Worm (Caenorhabditis elegans) whole organism, L2 larva: ENCODE results near the gene C09F5.3.

ENCODE experiments used
- Y55F3AM.14 ChIP-seq: fragments of 200-800 bp; sonication (Bioruptor generic); optimal IDR thresholded peaks from 2 replicates; lab custom pipeline; 2018; ENCODE audit warnings: mild to moderate bottlenecking, missing genetic modification characterization, missing compliant biosample characterization
- ZK546.5 ChIP-seq: sonication (generic microtip); optimal IDR thresholded peaks from 2 replicates; lab custom pipeline; 2017; ENCODE audit warnings: missing biosample characterization, missing genetic modification characterization
- blmp-1 ChIP-seq: sonication (generic microtip); optimal IDR thresholded peaks from 2 replicates; lab custom pipeline; 2017; ENCODE audit warnings: missing genetic modification characterization, mild to moderate bottlenecking, missing compliant biosample characterization, antibody characterized with exemption, moderate library complexity; ENCODE audit not compliant: insufficient read depth
- ceh-16 ChIP-seq: fragments of 150-350 bp; optimal IDR thresholded peaks from 2 replicates; lab custom pipeline; 2014; ENCODE audit warnings: missing biosample characterization, missing genetic modification characterization
- crh-2 ChIP-seq: sonication (generic microtip); optimal IDR thresholded peaks from 2 replicates; lab custom pipeline; 2017; ENCODE audit warnings: missing biosample characterization, missing genetic modification characterization
- elt-3 ChIP-seq: sonication (generic microtip); optimal IDR thresholded peaks from 2 replicates; lab custom pipeline; 2017; ENCODE audit warnings: missing biosample characterization, missing genetic modification characterization
- fos-1 ChIP-seq: fragments of 150-350 bp; optimal IDR thresholded peaks from 2 replicates; lab custom pipeline; 2014; ENCODE audit warnings: missing biosample characterization, missing genetic modification characterization
- gmeb-1 ChIP-seq: fragments of 150-350 bp; optimal IDR thresholded peaks from 2 replicates; lab custom pipeline; 2014; ENCODE audit warnings: missing biosample characterization, missing genetic modification characterization
- lin-11 ChIP-seq: fragments of 150-350 bp; sonication (generic microtip); optimal IDR thresholded peaks from 2 replicates; lab custom pipeline; 2014; ENCODE audit warnings: missing biosample characterization, missing genetic modification characterization, inconsistent platforms, mixed read lengths
- lin-39 ChIP-seq: fragments of 150-350 bp; optimal IDR thresholded peaks from 2 replicates; lab custom pipeline; 2014; ENCODE audit warnings: missing biosample characterization, missing genetic modification reagents, missing genetic modification characterization
- mbf-1 ChIP-seq: sonication (generic microtip); optimal IDR thresholded peaks from 2 replicates; lab custom pipeline; 2017; ENCODE audit warnings: missing biosample characterization, missing genetic modification characterization
- mdl-1 ChIP-seq, 2 experiments: fragments of 150-350 bp in 1 of 2; sonication (generic microtip) in 1 of 2; optimal IDR thresholded peaks; 2 replicates each; lab custom pipeline; 2017; ENCODE audit warnings: missing biosample characterization in 2 of 2, missing genetic modification characterization in 2 of 2
- nhr-129 ChIP-seq: fragments of 150-350 bp; optimal IDR thresholded peaks from 2 replicates; lab custom pipeline; 2014; ENCODE audit warnings: missing biosample characterization, missing genetic modification characterization
- nhr-23 ChIP-seq: fragments of 150-350 bp; optimal IDR thresholded peaks from 2 replicates; lab custom pipeline; 2014; ENCODE audit warnings: missing biosample characterization, missing genetic modification reagents, missing genetic modification characterization
- nhr-237 ChIP-seq: fragments of 150-350 bp; optimal IDR thresholded peaks from 2 replicates; lab custom pipeline; 2014; ENCODE audit warnings: missing biosample characterization, missing genetic modification characterization
- nhr-25 ChIP-seq: fragments of 150-350 bp; sonication (generic microtip); optimal IDR thresholded peaks from 3 replicates; lab custom pipeline; 2014; ENCODE audit warnings: missing biosample characterization, missing genetic modification characterization
- nhr-77 ChIP-seq: fragments of 150-350 bp; optimal IDR thresholded peaks from 2 replicates; lab custom pipeline; 2014; ENCODE audit warnings: missing biosample characterization, missing genetic modification characterization
- sem-4 ChIP-seq: fragments of 150-350 bp; optimal IDR thresholded peaks from 2 replicates; lab custom pipeline; 2014; ENCODE audit warnings: missing biosample characterization, missing genetic modification reagents, missing genetic modification characterization
- skn-1 ChIP-seq: sonication (generic microtip); optimal IDR thresholded peaks from 2 replicates; lab custom pipeline; 2017; ENCODE audit warnings: missing biosample characterization, missing genetic modification characterization
- sma-3 ChIP-seq: sonication (generic microtip); optimal IDR thresholded peaks from 2 replicates; lab custom pipeline; 2016; ENCODE audit warnings: missing genetic modification reagents, missing genetic modification characterization, missing compliant biosample characterization
- sma-9 ChIP-seq, 2 experiments: fragments of 150-350 bp in 1 of 2; sonication (generic microtip) in 1 of 2; optimal IDR thresholded peaks; 2 replicates each; lab custom pipeline; 2014 to 2016; ENCODE audit warnings: missing genetic modification characterization in 2 of 2, mild to moderate bottlenecking in 1 of 2, missing biosample characterization in 1 of 2, missing compliant biosample characterization in 1 of 2, missing genetic modification reagents in 1 of 2, moderate library complexity in 1 of 2
- unc-39 ChIP-seq: fragments of 150-350 bp; optimal IDR thresholded peaks from 2 replicates; lab custom pipeline; 2014; ENCODE audit warnings: missing biosample characterization, missing genetic modification characterization
- unc-55 ChIP-seq: fragments of 150-350 bp; sonication (generic microtip); optimal IDR thresholded peaks from 3 replicates; lab custom pipeline; 2014; ENCODE audit warnings: missing biosample characterization, missing genetic modification reagents, missing genetic modification characterization
- unc-62 ChIP-seq: fragments of 150-350 bp; optimal IDR thresholded peaks from 2 replicates; lab custom pipeline; 2014; ENCODE audit warnings: missing biosample characterization, missing genetic modification reagents, missing genetic modification characterization
- zag-1 ChIP-seq: fragments of 150-350 bp; optimal IDR thresholded peaks from 2 replicates; lab custom pipeline; 2014; ENCODE audit warnings: missing biosample characterization, missing genetic modification characterization
- ztf-4 ChIP-seq: fragments of 150-350 bp; optimal IDR thresholded peaks from 2 replicates; lab custom pipeline; 2014; ENCODE audit warnings: missing biosample characterization, missing genetic modification characterization

The C09F5.3 gene

ce11 chrIII:623754-624153 lies 41.3 kb downstream of the C09F5.3 start (continued):
- no peak for TF ChIP-seq nhr-237
- TF ChIP-seq mbf-1 = no peak
- no peak for TF ChIP-seq unc-39 (tag; lab: Kevin White, UChicago)
- no peak for TF ChIP-seq elt-3 (tag; lab: Kevin White, UChicago)
- TF ChIP-seq sma-3 (GFP tag; lab: Kevin White, UChicago) = peak; percentile 83
- TF ChIP-seq skn-1 (tag; lab: Kevin White, UChicago) = no peak
- TF ChIP-seq ceh-16 (tag; lab: Kevin White, UChicago) = no peak
- TF ChIP-seq nhr-25 = peak; percentile 77
- peak; percentile 51 for TF ChIP-seq sem-4 (tag; lab: Kevin White, UChicago)
- TF ChIP-seq sma-9 (GFP tag; optimal IDR thresholded peaks at IDR 0.05; lab: Kevin White, UChicago) = peak; percentile 92
- no peak for TF ChIP-seq sma-9 (tag; optimal IDR thresholded peaks at IDR 0.05; lab: Kevin White, UChicago)
- TF ChIP-seq mdl-1 (tag; optimal IDR thresholded peaks at IDR 0.05; lab: Kevin White, UChicago) = peak; percentile 40 to 84
- TF ChIP-seq fos-1 (tag; lab: Kevin White, UChicago) = peak; percentile 99
- TF ChIP-seq nhr-23 = no peak
- no peak for TF ChIP-seq lin-39 (tag; lab: Kevin White, UChicago)
- peak; percentile 88 for TF ChIP-seq unc-55 (GFP tag; lab: Kevin White, UChicago)
- peak; percentile 92 for TF ChIP-seq nhr-129
- peak; percentile 86 for TF ChIP-seq zag-1 (tag; lab: Kevin White, UChicago)
- TF ChIP-seq, all 48 proteins: peak for 27

ce11 chrIII:620204-620718 lies 44.8 kb downstream of the C09F5.3 start, which contains the start of gene T19C3.4:
T19C3.4 (minus strand) TSS chrIII:620254.
- no peak for TF ChIP-seq ZK546.5
- TF ChIP-seq Y55F3AM.14 (GFP tag; lab: Kevin White, UChicago) = no peak
- peak; percentile 20 for TF ChIP-seq fos-1 (tag; lab: Kevin White, UChicago)
- peak; percentile 36 for TF ChIP-seq sma-9 (GFP tag; optimal IDR thresholded peaks at IDR 0.05; lab: Kevin White, UChicago)
- no peak for TF ChIP-seq sma-9 (tag; optimal IDR thresholded peaks at IDR 0.05; lab: Kevin White, UChicago)
- peak; percentile 17 for TF ChIP-seq crh-2 (tag; lab: Kevin White, UChicago)
- TF ChIP-seq, all 48 proteins: peak for 3

ce11 chrIII:617467-617866 lies 47.6 kb downstream of the C09F5.3 start, which contains the start of gene T19C3.2:
T19C3.2 (minus strand) TSS chrIII:617567.
- no peak for TF ChIP-seq unc-39 (tag; lab: Kevin White, UChicago)

ce11 chrIII:614447-614846 lies 50.6 kb downstream of the C09F5.3 start, which contains the start of gene T19C3.3:
T19C3.3 (minus strand) TSS chrIII:614547.
- no peak for TF ChIP-seq nhr-25
- TF ChIP-seq lin-39 (tag; lab: Kevin White, UChicago) = no peak
- no peak for TF ChIP-seq blmp-1 (tag; lab: Kevin White, UChicago)
- TF ChIP-seq lin-11 = no peak
- no peak for TF ChIP-seq unc-62 (GFP tag; lab: Kevin White, UChicago)
- TF ChIP-seq nhr-77 (tag; lab: Kevin White, UChicago) = no peak
- TF ChIP-seq unc-39 (tag; lab: Kevin White, UChicago) = no peak
- TF ChIP-seq ztf-4 = no peak
- TF ChIP-seq nhr-237 = no peak
- no peak for TF ChIP-seq unc-55 (GFP tag; lab: Kevin White, UChicago)
- TF ChIP-seq, all 48 proteins: peak for 0

- TF ChIP-seq crh-2 (tag; lab: Kevin White, UChicago) (peak; percentile 4), gmeb-1 (tag; lab: Kevin White, UChicago) (no peak), unc-55 (GFP tag; lab: Kevin White, UChicago) (no peak)
Measured at ce11 chrIII:612759-613158, 52.3 kb downstream of the C09F5.3 start.
